Worm (Caenorhabditis elegans) whole organism, L4/young adult: Measurements from ENCODE around the gene rnp-3.

Source experiments
- W03F9.2 ChIP-seq: fragments of 150-350 bp; optimal IDR thresholded peaks from 2 replicates; lab custom pipeline; 2014; ENCODE audit warnings: missing biosample characterization, missing genetic modification characterization
- dao-5 ChIP-seq: sonication (generic microtip); optimal IDR thresholded peaks from 2 replicates; lab custom pipeline; 2016; ENCODE audit warnings: missing genotype, missing genetic modification characterization, moderate library complexity, missing compliant biosample characterization
- him-1 ChIP-seq: sonication (generic microtip); optimal IDR thresholded peaks from 2 replicates; lab custom pipeline; 2016; ENCODE audit warnings: missing genotype, missing genetic modification reagents, missing genetic modification characterization, missing compliant biosample characterization

DNA sequence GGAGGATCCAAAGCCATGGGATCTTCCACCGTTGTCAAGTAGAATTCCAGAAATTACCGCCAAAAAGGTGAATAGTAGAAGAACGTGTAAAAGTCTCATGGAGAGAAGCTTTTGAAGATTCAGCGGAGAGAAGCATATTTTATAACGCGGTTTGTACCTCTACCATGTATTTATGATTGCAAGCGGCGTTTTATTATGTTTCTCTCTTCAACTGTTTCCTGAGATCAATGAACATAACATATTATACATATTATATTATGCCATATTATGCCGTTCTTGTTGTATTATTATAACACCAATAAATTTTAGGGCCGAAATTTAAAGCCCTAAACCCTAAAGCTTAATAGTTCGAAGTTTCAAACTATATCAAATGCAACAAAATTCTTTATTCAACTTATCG lies 33.6 kb upstream of the rnp-3 start, which contains the start of gene F49F1.18:
- no peak for TF ChIP-seq dao-5 (tag; lab: Kevin White, UChicago)
- TF ChIP-seq W03F9.2, result no peak
- TF ChIP-seq him-1, result no peak
